Fruit fly (Drosophila melanogaster) whole organism, embryonic: ENCODE measurements around the gene CG2104.

ENCODE experiments used
- CG1233 ChIP-seq: fragments of 200-800 bp; sonication (Bioruptor generic); optimal IDR thresholded peaks from 4 replicates; lab custom pipeline; 2018; ENCODE audit warnings: missing biosample characterization, mild to moderate bottlenecking, missing genetic modification characterization
- CG13424 ChIP-seq: fragments of 200-800 bp; sonication (Bioruptor generic); optimal IDR thresholded peaks from 2 replicates; lab custom pipeline; 2019; ENCODE audit warnings: missing biosample characterization, mild to moderate bottlenecking, missing genetic modification characterization, moderate library complexity
- CG13624 ChIP-seq: fragments of 200-800 bp; sonication (Bioruptor generic); optimal IDR thresholded peaks from 2 replicates; lab custom pipeline; 2016; ENCODE audit warnings: missing biosample characterization, missing genetic modification characterization
- CG14860 ChIP-seq: fragments of 200-800 bp; sonication (Bioruptor generic); IDR thresholded peaks from 3 replicates; pipeline ENCODE4 v1.3.6; 2022; ENCODE audit warnings: missing biosample characterization, missing genetic modification characterization; ENCODE audit not compliant: partially characterized antibody
- CG1529 ChIP-seq: fragments of 200-800 bp; sonication (Bioruptor generic); optimal IDR thresholded peaks from 3 replicates; lab custom pipeline; 2018; ENCODE audit warnings: missing biosample characterization, missing genetic modification characterization
- CG15479 ChIP-seq: fragments of 200-800 bp; sonication (Bioruptor generic); optimal IDR thresholded peaks from 3 replicates; lab custom pipeline; 2019; ENCODE audit warnings: missing biosample characterization, mild to moderate bottlenecking, missing genetic modification characterization, moderate library complexity
- CG15601 ChIP-seq: fragments of 200-800 bp; sonication (Bioruptor generic); optimal IDR thresholded peaks from 3 replicates; lab custom pipeline; 2019; ENCODE audit warnings: missing biosample characterization, mild to moderate bottlenecking, missing genetic modification characterization, moderate library complexity
- CG1602 ChIP-seq: fragments of 200-800 bp; sonication (Bioruptor generic); optimal IDR thresholded peaks from 3 replicates; lab custom pipeline; 2016; ENCODE audit warnings: missing biosample characterization, missing genetic modification characterization
- CG16813 ChIP-seq: fragments of 200-800 bp; sonication (Bioruptor generic); IDR thresholded peaks from 3 replicates; pipeline ENCODE4 v1.3.6; 2022; ENCODE audit warnings: missing biosample characterization, missing genetic modification characterization; ENCODE audit not compliant: partially characterized antibody
- CG18262 ChIP-seq: fragments of 200-800 bp; optimal IDR thresholded peaks from 3 replicates; lab custom pipeline; 2019; ENCODE audit warnings: missing biosample characterization, mild to moderate bottlenecking, missing genetic modification characterization, moderate library complexity
- CG18764 ChIP-seq: fragments of 200-800 bp; sonication (Bioruptor generic); optimal IDR thresholded peaks from 3 replicates; lab custom pipeline; 2016; ENCODE audit warnings: missing biosample characterization, missing genetic modification characterization
- CG2129 ChIP-seq: fragments of 200-800 bp; sonication (Bioruptor generic); IDR thresholded peaks from 2 replicates; pipeline ENCODE4 v1.3.6; 2022; ENCODE audit warnings: missing biosample characterization, missing genetic modification characterization; ENCODE audit not compliant: partially characterized antibody
- CG2889 ChIP-seq: fragments of 200-800 bp; sonication (Bioruptor generic); IDR thresholded peaks from 3 replicates; pipeline ENCODE4 v1.3.6; 2022; ENCODE audit warnings: missing biosample characterization, missing genetic modification characterization
- CG31224 ChIP-seq: fragments of 200-800 bp; sonication (Bioruptor generic); IDR thresholded peaks from 2 replicates; pipeline ENCODE4 v1.3.6; 2022; ENCODE audit warnings: missing biosample characterization, missing genetic modification characterization
- CG4617 ChIP-seq: fragments of 200-800 bp; sonication (Bioruptor generic); optimal IDR thresholded peaks from 3 replicates; lab custom pipeline; 2016; ENCODE audit warnings: missing biosample characterization, missing genetic modification characterization, borderline replicate concordance
- CG4730 ChIP-seq: fragments of 200-800 bp; sonication (Bioruptor generic); IDR thresholded peaks from 2 replicates; pipeline ENCODE4 v1.3.6; 2022; ENCODE audit warnings: missing biosample characterization, missing genetic modification characterization
- CG6272 ChIP-seq: fragments of 200-800 bp; sonication (Bioruptor generic); IDR thresholded peaks from 2 replicates; pipeline ENCODE4 v1.3.6; 2022; ENCODE audit warnings: missing biosample characterization, missing genetic modification characterization
- CG7963 ChIP-seq: fragments of 200-800 bp; sonication (Bioruptor generic); IDR thresholded peaks from 3 replicates; pipeline ENCODE4 v1.3.6; 2022; ENCODE audit warnings: missing biosample characterization, missing genetic modification characterization; ENCODE audit not compliant: partially characterized antibody
- CG8388 ChIP-seq: fragments of 200-800 bp; sonication (Bioruptor generic); optimal IDR thresholded peaks from 2 replicates; lab custom pipeline; 2019; ENCODE audit warnings: missing biosample characterization, mild to moderate bottlenecking, missing genetic modification characterization, moderate library complexity
- CG9215 ChIP-seq: fragments of 200-800 bp; sonication (Bioruptor generic); IDR thresholded peaks from 2 replicates; pipeline ENCODE4 v1.3.6; 2022; ENCODE audit warnings: missing biosample characterization, missing genetic modification characterization
- Camta ChIP-seq: fragments of 200-800 bp; sonication (Bioruptor generic); optimal IDR thresholded peaks from 2 replicates; lab custom pipeline; 2016; ENCODE audit warnings: missing biosample characterization, missing genetic modification characterization
- Dek ChIP-seq: fragments of 200-800 bp; sonication (Bioruptor generic); optimal IDR thresholded peaks from 3 replicates; lab custom pipeline; 2019; ENCODE audit warnings: missing biosample characterization, mild to moderate bottlenecking, missing genetic modification characterization, moderate library complexity
- Dfd ChIP-seq, 2 experiments: fragments of >200 bp; optimal IDR thresholded peaks; 2 replicates each; lab custom pipeline; 2017; ENCODE audit warnings: missing biosample characterization in 2 of 2, missing genetic modification characterization in 2 of 2
- HLH3B ChIP-seq: fragments of 200-800 bp; sonication (Bioruptor generic); IDR thresholded peaks from 2 replicates; pipeline ENCODE4 v1.3.6; 2022; ENCODE audit warnings: missing biosample characterization, missing genetic modification characterization
- HLH54F ChIP-seq: fragments of 200-800 bp; sonication (Bioruptor generic); optimal IDR thresholded peaks from 3 replicates; lab custom pipeline; 2016; ENCODE audit warnings: missing biosample characterization, missing genetic modification characterization
- Ptx1 ChIP-seq: fragments of 200-800 bp; sonication (Bioruptor generic); IDR thresholded peaks from 2 replicates; pipeline ENCODE4 v1.3.6; 2022; ENCODE audit warnings: missing biosample characterization, missing genetic modification characterization
- Sry-β ChIP-seq: fragments of 200-800 bp; sonication (Bioruptor generic); optimal IDR thresholded peaks from 2 replicates; lab custom pipeline; 2018; ENCODE audit warnings: missing biosample characterization, mild to moderate bottlenecking, missing genetic modification characterization, moderate library complexity
- Sry-δ ChIP-seq: fragments of 200-800 bp; sonication (Bioruptor generic); optimal IDR thresholded peaks from 2 replicates; lab custom pipeline; 2016; ENCODE audit warnings: missing biosample characterization, missing genetic modification characterization
- Xrp1 ChIP-seq: fragments of 200-800 bp; sonication (Bioruptor generic); IDR thresholded peaks from 2 replicates; pipeline ENCODE4 v1.3.6; 2022; ENCODE audit warnings: missing biosample characterization, missing genetic modification characterization
- ac ChIP-seq: fragments of 200-800 bp; sonication (Bioruptor generic); optimal IDR thresholded peaks from 3 replicates; lab custom pipeline; 2017; ENCODE audit warnings: missing biosample characterization, mild to moderate bottlenecking, missing genetic modification characterization
- caup ChIP-seq: fragments of 200-800 bp; sonication (Bioruptor generic); optimal IDR thresholded peaks from 3 replicates; lab custom pipeline; 2017; ENCODE audit warnings: missing biosample characterization, mild to moderate bottlenecking, missing genetic modification characterization, moderate library complexity; ENCODE audit not compliant: severe bottlenecking
- chm ChIP-seq: fragments of 200-800 bp; sonication (Bioruptor generic); IDR thresholded peaks from 2 replicates; pipeline ENCODE4 v1.3.6; 2022; ENCODE audit warnings: missing biosample characterization, missing genetic modification characterization
- corto ChIP-seq: fragments of 200-800 bp; sonication (Bioruptor generic); optimal IDR thresholded peaks from 2 replicates; lab custom pipeline; 2016; ENCODE audit warnings: missing biosample characterization, mild to moderate bottlenecking, missing genetic modification characterization, moderate library complexity
- dm ChIP-seq: fragments of 200-800 bp; sonication (Bioruptor generic); optimal IDR thresholded peaks from 3 replicates; lab custom pipeline; 2016; ENCODE audit warnings: missing biosample characterization, missing genetic modification characterization
- exex ChIP-seq: fragments of 200-800 bp; sonication (Bioruptor generic); optimal IDR thresholded peaks from 4 replicates; lab custom pipeline; 2018; ENCODE audit warnings: missing biosample characterization, mild to moderate bottlenecking, missing genetic modification characterization, moderate library complexity
- fd102C ChIP-seq: fragments of 200-800 bp; sonication (Bioruptor generic); optimal IDR thresholded peaks from 2 replicates; lab custom pipeline; 2018; ENCODE audit warnings: missing biosample characterization, mild to moderate bottlenecking, missing genetic modification characterization, moderate library complexity
- fd96Cb ChIP-seq: fragments of 200-800 bp; sonication (Bioruptor generic); optimal IDR thresholded peaks from 2 replicates; lab custom pipeline; 2018; ENCODE audit warnings: missing biosample characterization, mild to moderate bottlenecking, missing genetic modification characterization, moderate library complexity
- gcm ChIP-seq: fragments of 200-800 bp; sonication (Bioruptor generic); optimal IDR thresholded peaks from 2 replicates; lab custom pipeline; 2019; ENCODE audit warnings: missing biosample characterization, mild to moderate bottlenecking, missing genetic modification characterization, moderate library complexity
- grau ChIP-seq: fragments of 200-800 bp; optimal IDR thresholded peaks from 3 replicates; lab custom pipeline; 2019; ENCODE audit warnings: missing biosample characterization, mild to moderate bottlenecking, missing genetic modification characterization, moderate library complexity
- hb ChIP-seq: fragments of 200-800 bp; sonication (Bioruptor generic); IDR thresholded peaks from 3 replicates; pipeline ENCODE4 v1.3.6; 2022; ENCODE audit warnings: missing biosample characterization, missing genetic modification characterization; ENCODE audit not compliant: partially characterized antibody
- kay ChIP-seq: fragments of 200-800 bp; sonication (Bioruptor generic); optimal IDR thresholded peaks from 2 replicates; lab custom pipeline; 2016; ENCODE audit warnings: missing biosample characterization, missing genetic modification characterization
- ken ChIP-seq: fragments of 200-800 bp; sonication (Bioruptor generic); IDR thresholded peaks from 3 replicates; pipeline ENCODE4 v1.3.6; 2022; ENCODE audit warnings: missing biosample characterization, missing genetic modification characterization
- nau ChIP-seq: fragments of 200-800 bp; sonication (Bioruptor generic); optimal IDR thresholded peaks from 3 replicates; lab custom pipeline; 2017; ENCODE audit warnings: missing biosample characterization, mild to moderate bottlenecking, missing genetic modification characterization, missing genetic modification reagents
- odd ChIP-seq: fragments of 200-800 bp; sonication (Bioruptor generic); optimal IDR thresholded peaks from 2 replicates; lab custom pipeline; 2017; ENCODE audit warnings: missing biosample characterization, mild to moderate bottlenecking, missing genetic modification characterization
- pho ChIP-seq: fragments of 200-800 bp; sonication (Bioruptor generic); optimal IDR thresholded peaks from 2 replicates; lab custom pipeline; 2016; ENCODE audit warnings: missing biosample characterization, missing genetic modification characterization
- rib ChIP-seq: fragments of 200-800 bp; sonication (Bioruptor generic); IDR thresholded peaks from 2 replicates; pipeline ENCODE4 v1.3.6; 2022; ENCODE audit warnings: missing biosample characterization, missing genetic modification characterization
- run ChIP-seq: fragments of 200-800 bp; sonication (Bioruptor generic); optimal IDR thresholded peaks from 3 replicates; lab custom pipeline; 2018; ENCODE audit warnings: missing biosample characterization, mild to moderate bottlenecking, missing genetic modification characterization
- sna ChIP-seq: fragments of 200-800 bp; sonication (Bioruptor generic); IDR thresholded peaks from 2 replicates; pipeline ENCODE4 v1.3.6; 2022; ENCODE audit warnings: missing biosample characterization, missing genetic modification characterization; ENCODE audit not compliant: partially characterized antibody
- sr ChIP-seq: fragments of 200-800 bp; sonication (Bioruptor generic); IDR thresholded peaks from 3 replicates; pipeline ENCODE4 v1.3.6; 2022; ENCODE audit warnings: missing biosample characterization, missing genetic modification characterization
- vvl ChIP-seq: fragments of 200-800 bp; sonication (Bioruptor generic); IDR thresholded peaks from 2 replicates; pipeline ENCODE4 v1.3.6; 2022; ENCODE audit warnings: missing biosample characterization, missing genetic modification characterization
- zen2 ChIP-seq: fragments of 200-800 bp; sonication (Bioruptor generic); IDR thresholded peaks from 3 replicates; pipeline ENCODE4 v1.3.6; 2022; ENCODE audit warnings: missing biosample characterization, missing genetic modification characterization; ENCODE audit not compliant: partially characterized antibody

CG2104 gene

DNA sequence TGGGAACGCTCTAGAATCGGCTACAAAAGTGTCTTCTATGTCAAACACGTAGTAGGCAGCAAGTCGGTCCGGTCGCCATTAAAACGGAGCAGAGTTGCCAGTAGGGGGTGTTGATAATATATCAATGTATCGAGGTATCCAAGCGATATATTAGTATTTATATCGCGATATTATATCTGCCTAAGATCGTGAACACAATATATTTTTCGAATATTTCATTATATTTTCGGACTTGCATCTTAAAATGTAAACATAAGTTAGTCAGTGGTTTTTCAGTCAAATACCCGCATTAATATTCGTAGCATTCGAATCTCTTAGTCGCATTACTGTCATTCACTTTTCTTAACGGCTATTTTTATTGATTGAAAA lies 33.3 kb downstream of the CG2104 start, which contains the start of gene CG2182 (continued):
- TF ChIP-seq rib (no peak), nau (GFP tag; lab: Kevin White, UChicago) (no peak), CG31224 (GFP tag; lab: Robert Waterston, UW) (no peak), CG2889 (GFP tag; lab: Robert Waterston, UW) (no peak), CG16813 (GFP tag; lab: Robert Waterston, UW) (peak; percentile 50), fd96Cb (no peak), CG14860 (GFP tag; lab: Robert Waterston, UW) (peak; percentile 43), dm (GFP tag; lab: Kevin White, UChicago) (no peak), CG13624 (peak; percentile 2), vvl (GFP tag; lab: Robert Waterston, UW) (no peak), gcm (GFP tag; lab: Kevin White, UChicago) (no peak), chm (no peak), HLH54F (GFP tag; lab: Kevin White, UChicago) (no peak), odd (GFP tag; lab: Kevin White, UChicago) (no peak), CG15479 (GFP tag; lab: Kevin White, UChicago) (no peak), CG18764 (GFP tag; lab: Kevin White, UChicago) (peak; percentile 25), CG15601 (no peak), caup (GFP tag; lab: Kevin White, UChicago) (no peak), HLH3B (no peak), CG1602 (no peak), hb (GFP tag; lab: Robert Waterston, UW) (peak; percentile 55), Dek (tag; lab: Kevin White, UChicago) (no peak), Camta (GFP tag; lab: Kevin White, UChicago) (no peak), CG4730 (no peak), CG18262 (tag; lab: Kevin White, UChicago) (no peak), exex (tag; lab: Kevin White, UChicago) (no peak), run (tag; lab: Kevin White, UChicago) (no peak), ken (GFP tag; lab: Robert Waterston, UW) (no peak), grau (tag; lab: Kevin White, UChicago) (no peak), CG6272 (GFP tag; lab: Robert Waterston, UW) (no peak), sna (GFP tag; lab: Robert Waterston, UW) (peak; percentile 12; the same call in 1 of the 2 replicates), Dfd (GFP tag; optimal IDR thresholded peaks at IDR 0.05; lab: Kevin White, UChicago) (no peak), Ptx1 (GFP tag; lab: Robert Waterston, UW) (no peak), CG8388 (GFP tag; lab: Kevin White, UChicago) (no peak), ac (GFP tag; lab: Kevin White, UChicago) (no peak), CG4617 (GFP tag; lab: Kevin White, UChicago) (no peak), CG9215 (no peak), CG2129 (peak; percentile 39; the same call in 1 of the 2 replicates), zen2 (GFP tag; lab: Robert Waterston, UW) (peak; percentile 47; the same call in 2 of the 3 replicates), pho (GFP tag; lab: Kevin White, UChicago) (no peak), CG7963 (GFP tag; lab: Robert Waterston, UW) (peak; percentile 65; the same call in 2 of the 3 replicates), CG1233 (GFP tag; lab: Kevin White, UChicago) (no peak), Sry-δ (GFP tag; lab: Kevin White, UChicago) (peak; percentile 53), Sry-β (GFP tag; lab: Kevin White, UChicago) (no peak), corto (GFP tag; lab: Kevin White, UChicago) (no peak), Xrp1 (GFP tag; lab: Robert Waterston, UW) (no peak), fd102C (no peak), kay (GFP tag; lab: Kevin White, UChicago) (no peak), sr (no peak), CG1529 (no peak), CG13424 (tag; lab: Kevin White, UChicago) (no peak)
